Fruit fly (Drosophila melanogaster) whole organism, prepupa: ENCODE measurements around the gene CG34260.
A peak's percentile ranks its signal among the peaks of the same experiment; 100 is the strongest.

Experiments
- CG10631 ChIP-seq: fragments of 200-800 bp; sonication (Bioruptor generic); optimal IDR thresholded peaks from 2 replicates; lab custom pipeline; 2016; ENCODE audit warnings: missing biosample characterization, missing genetic modification characterization
- CG10669 ChIP-seq: fragments of 200-800 bp; sonication (Bioruptor generic); optimal IDR thresholded peaks from 3 replicates; lab custom pipeline; 2018; ENCODE audit warnings: missing biosample characterization, mild to moderate bottlenecking, missing genetic modification characterization, moderate library complexity
- CG11762 ChIP-seq: fragments of 200-800 bp; sonication (Bioruptor generic); optimal IDR thresholded peaks from 3 replicates; lab custom pipeline; 2016; ENCODE audit warnings: missing biosample characterization, missing genetic modification characterization; ENCODE audit not compliant: insufficient read depth
- CG11902 ChIP-seq: fragments of 200-800 bp; sonication (Bioruptor generic); optimal IDR thresholded peaks from 3 replicates; lab custom pipeline; 2016; ENCODE audit warnings: missing biosample characterization, missing genetic modification characterization
- CG15336 ChIP-seq: fragments of 200-800 bp; sonication (Bioruptor generic); IDR thresholded peaks from 2 replicates; pipeline ENCODE4 v1.3.6; 2022; ENCODE audit warnings: missing biosample characterization, missing genetic modification characterization
- CG16779 ChIP-seq: fragments of 200-800 bp; sonication (Bioruptor generic); optimal IDR thresholded peaks from 3 replicates; lab custom pipeline; 2017; ENCODE audit warnings: missing biosample characterization, mild to moderate bottlenecking, missing genetic modification characterization
- CG32006 ChIP-seq: fragments of 200-800 bp; sonication (Bioruptor generic); optimal IDR thresholded peaks from 3 replicates; lab custom pipeline; 2017; ENCODE audit warnings: missing biosample characterization, mild to moderate bottlenecking, missing genetic modification characterization
- CG3919 ChIP-seq: fragments of 200-800 bp; sonication (Bioruptor generic); optimal IDR thresholded peaks from 3 replicates; lab custom pipeline; 2016; ENCODE audit warnings: missing biosample characterization, missing genetic modification characterization
- CG4318 ChIP-seq: fragments of 200-800 bp; sonication (Bioruptor generic); optimal IDR thresholded peaks from 3 replicates; lab custom pipeline; 2017; ENCODE audit warnings: missing biosample characterization, mild to moderate bottlenecking, missing genetic modification characterization
- CG6163 ChIP-seq: fragments of 200-800 bp; sonication (Bioruptor generic); IDR thresholded peaks from 3 replicates; pipeline ENCODE4 v1.3.6; 2022; ENCODE audit warnings: missing biosample characterization, missing genetic modification characterization
- CG6276 ChIP-seq: fragments of 200-800 bp; sonication (Bioruptor generic); optimal IDR thresholded peaks from 2 replicates; lab custom pipeline; 2017; ENCODE audit warnings: missing biosample characterization, mild to moderate bottlenecking, missing genetic modification characterization
- CG6808 ChIP-seq: fragments of 200-800 bp; sonication (Bioruptor generic); optimal IDR thresholded peaks from 3 replicates; lab custom pipeline; 2017; ENCODE audit warnings: missing biosample characterization, missing genetic modification characterization, mild to moderate bottlenecking, moderate library complexity, missing genetic modification reagents
- CG6854 ChIP-seq: fragments of 200-800 bp; sonication (Bioruptor generic); optimal IDR thresholded peaks from 2 replicates; lab custom pipeline; 2017; ENCODE audit warnings: missing biosample characterization, mild to moderate bottlenecking, missing genetic modification characterization
- CG7368 ChIP-seq: fragments of 200-800 bp; sonication (Bioruptor generic); optimal IDR thresholded peaks from 3 replicates; lab custom pipeline; 2016; ENCODE audit warnings: missing biosample characterization, missing genetic modification characterization
- CG8119 ChIP-seq: fragments of 200-800 bp; sonication (Bioruptor generic); IDR thresholded peaks from 3 replicates; pipeline ENCODE4 v1.3.6; 2022; ENCODE audit warnings: missing biosample characterization, missing genetic modification characterization
- Eip75B ChIP-seq: fragments of 200-800 bp; sonication (Bioruptor generic); optimal IDR thresholded peaks from 3 replicates; lab custom pipeline; 2016; ENCODE audit warnings: missing biosample characterization, missing genetic modification characterization
- Eip78C ChIP-seq: fragments of 200-800 bp; sonication (Bioruptor generic); peaks from one replicate; lab custom pipeline; 2016; ENCODE audit warnings: missing biosample characterization, missing genetic modification characterization
- Ets96B ChIP-seq: fragments of 200-800 bp; optimal IDR thresholded peaks from 2 replicates; lab custom pipeline; 2019; ENCODE audit warnings: missing biosample characterization, mild to moderate bottlenecking, missing genetic modification characterization, moderate library complexity
- Hr38 ChIP-seq: sonication (Bioruptor generic); optimal IDR thresholded peaks from 2 replicates; lab custom pipeline; 2016; ENCODE audit warnings: missing biosample characterization, missing genetic modification characterization
- Hr4 ChIP-seq: fragments of 200-800 bp; sonication (Bioruptor generic); optimal IDR thresholded peaks from 3 replicates; lab custom pipeline; 2016; ENCODE audit warnings: missing biosample characterization, missing genetic modification characterization
- Met ChIP-seq: fragments of 200-800 bp; sonication (Bioruptor generic); optimal IDR thresholded peaks from 3 replicates; lab custom pipeline; 2016; ENCODE audit warnings: missing biosample characterization, missing genetic modification characterization
- OdsH ChIP-seq: fragments of 200-800 bp; sonication (Bioruptor generic); optimal IDR thresholded peaks from 3 replicates; lab custom pipeline; 2016; ENCODE audit warnings: missing biosample characterization, missing genetic modification characterization
- Smox ChIP-seq: fragments of 200-800 bp; sonication (Bioruptor generic); optimal IDR thresholded peaks from 3 replicates; lab custom pipeline; 2016; ENCODE audit warnings: missing biosample characterization, missing genetic modification characterization
- Sox102F ChIP-seq: fragments of 200-800 bp; sonication (Bioruptor generic); optimal IDR thresholded peaks from 2 replicates; lab custom pipeline; 2016; ENCODE audit warnings: missing biosample characterization, mild to moderate bottlenecking, missing genetic modification characterization
- Sox14 ChIP-seq: fragments of 200-800 bp; sonication (Bioruptor generic); optimal IDR thresholded peaks from 3 replicates; lab custom pipeline; 2016; ENCODE audit warnings: missing biosample characterization, missing genetic modification characterization
- achi ChIP-seq: fragments of 200-800 bp; sonication (Bioruptor generic); optimal IDR thresholded peaks from 3 replicates; lab custom pipeline; 2016; ENCODE audit warnings: missing biosample characterization, missing genetic modification characterization
- acj6 ChIP-seq: fragments of 200-800 bp; sonication (Bioruptor generic); optimal IDR thresholded peaks from 3 replicates; lab custom pipeline; 2016; ENCODE audit warnings: missing biosample characterization, missing genetic modification characterization
- cyc ChIP-seq: fragments of 200-800 bp; sonication (Bioruptor generic); optimal IDR thresholded peaks from 3 replicates; lab custom pipeline; 2016; ENCODE audit warnings: missing biosample characterization, missing genetic modification characterization
- dac ChIP-seq: fragments of 200-800 bp; sonication (Bioruptor generic); optimal IDR thresholded peaks from 2 replicates; lab custom pipeline; 2017; ENCODE audit warnings: missing biosample characterization, mild to moderate bottlenecking, missing genetic modification characterization
- dsx ChIP-seq: fragments of 200-800 bp; optimal IDR thresholded peaks from 3 replicates; lab custom pipeline; 2019; ENCODE audit warnings: missing biosample characterization, mild to moderate bottlenecking, missing genetic modification characterization, moderate library complexity; ENCODE audit not compliant: poor library complexity, severe bottlenecking
- eg ChIP-seq: fragments of 200-800 bp; sonication (Bioruptor generic); IDR thresholded peaks from 3 replicates; pipeline ENCODE4 v1.3.6; 2022; ENCODE audit warnings: missing biosample characterization, missing genetic modification characterization
- esn ChIP-seq: fragments of 200-800 bp; sonication (Bioruptor generic); optimal IDR thresholded peaks from 2 replicates; lab custom pipeline; 2016; ENCODE audit warnings: missing biosample characterization, mild to moderate bottlenecking, missing genetic modification characterization, moderate library complexity
- fd59A ChIP-seq: fragments of 200-800 bp; sonication (Bioruptor generic); optimal IDR thresholded peaks from 2 replicates; lab custom pipeline; 2017; ENCODE audit warnings: missing biosample characterization, mild to moderate bottlenecking, missing genetic modification characterization, missing genetic modification reagents
- fd85E ChIP-seq: fragments of 200-800 bp; sonication (Bioruptor generic); optimal IDR thresholded peaks from 3 replicates; lab custom pipeline; 2016; ENCODE audit warnings: missing biosample characterization, missing genetic modification characterization
- fkh ChIP-seq: fragments of 200-800 bp; sonication (Bioruptor generic); optimal IDR thresholded peaks from 3 replicates; lab custom pipeline; 2017; ENCODE audit warnings: missing biosample characterization, mild to moderate bottlenecking, missing genetic modification characterization, moderate library complexity
- lz ChIP-seq: fragments of 200-800 bp; sonication (Bioruptor generic); optimal IDR thresholded peaks from 3 replicates; lab custom pipeline; 2016; ENCODE audit warnings: missing biosample characterization, missing genetic modification characterization
- net ChIP-seq: fragments of 200-800 bp; sonication (Bioruptor generic); optimal IDR thresholded peaks from 3 replicates; lab custom pipeline; 2016; ENCODE audit warnings: missing biosample characterization, missing genetic modification characterization
- pdm3 ChIP-seq: fragments of 200-800 bp; sonication (Bioruptor generic); optimal IDR thresholded peaks from 3 replicates; lab custom pipeline; 2016; ENCODE audit warnings: missing biosample characterization, missing genetic modification characterization
- ss ChIP-seq, 2 experiments: fragments of 200-800 bp; sonication (Bioruptor generic); optimal IDR thresholded peaks; 2 replicates in 1 of 2; 3 replicates in 1 of 2; lab custom pipeline; 2017 to 2018; ENCODE audit warnings: mild to moderate bottlenecking in 2 of 2, missing biosample characterization in 2 of 2, missing genetic modification characterization in 2 of 2, moderate library complexity in 1 of 2
- svp ChIP-seq: fragments of 200-800 bp; sonication (Bioruptor generic); peaks from one replicate; lab custom pipeline; 2016; ENCODE audit warnings: missing biosample characterization, missing genetic modification characterization
- topi ChIP-seq: fragments of 200-800 bp; sonication (Bioruptor generic); optimal IDR thresholded peaks from 3 replicates; lab custom pipeline; 2016; ENCODE audit warnings: missing biosample characterization, missing genetic modification characterization
- vri ChIP-seq: fragments of 200-800 bp; sonication (Bioruptor generic); optimal IDR thresholded peaks from 3 replicates; lab custom pipeline; 2016; ENCODE audit warnings: missing biosample characterization, mild to moderate bottlenecking, missing genetic modification characterization

CG34260 gene

DNA sequence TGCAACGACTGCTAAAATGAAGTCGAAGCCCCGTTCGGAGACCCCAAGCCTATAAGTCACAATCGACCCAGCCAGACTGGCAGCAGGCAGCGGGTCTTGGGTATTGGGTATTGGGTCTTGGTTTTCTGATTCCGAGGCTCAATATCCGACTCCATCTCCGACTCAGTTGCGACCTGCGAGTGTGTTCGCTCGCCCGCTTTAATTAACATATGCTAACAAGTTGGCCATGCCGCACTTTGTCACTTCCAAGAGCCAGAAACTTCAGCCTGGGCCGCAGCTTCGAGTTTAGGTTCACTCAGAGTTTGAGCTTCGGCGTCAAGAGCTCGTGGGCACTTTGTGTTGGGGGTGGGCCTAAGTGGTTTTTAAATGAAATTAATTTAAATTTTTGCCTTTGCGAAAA lies 40.0 kb upstream of the CG34260 start:
- peak; percentile 20 for TF ChIP-seq svp (GFP tag; lab: Kevin White, UChicago)
- TF ChIP-seq CG6854 (GFP tag; lab: Kevin White, UChicago): no peak
- TF ChIP-seq, all 60 proteins: peak for 1

DNA sequence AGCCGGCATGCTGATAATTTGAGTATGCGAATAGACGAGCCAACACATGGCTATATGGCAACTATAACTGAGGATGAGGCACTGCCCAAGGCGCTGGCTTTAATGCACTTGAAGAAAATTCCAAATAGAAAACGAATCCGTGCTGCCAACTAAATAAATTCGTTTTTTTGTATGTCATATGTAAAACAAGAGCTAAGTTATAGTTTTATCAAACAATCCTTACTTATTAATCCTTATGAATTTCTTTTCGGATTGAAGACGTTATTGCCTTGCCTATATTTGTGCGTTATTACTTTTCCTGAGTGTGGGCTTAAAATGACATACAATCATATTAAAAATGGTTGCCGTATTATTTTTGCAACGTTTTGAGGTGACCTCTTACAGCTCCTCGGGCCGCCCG lies 37.4 kb upstream of the CG34260 start:
- TF ChIP-seq fd59A (GFP tag; lab: Kevin White, UChicago) (no peak), Eip75B (GFP tag; lab: Kevin White, UChicago) (no peak), Eip78C (GFP tag; lab: Kevin White, UChicago) (peak; percentile 66), topi (GFP tag; lab: Kevin White, UChicago) (no peak), CG6808 (GFP tag; lab: Kevin White, UChicago) (no peak), vri (GFP tag; lab: Kevin White, UChicago) (no peak), ss (GFP tag; optimal IDR thresholded peaks at IDR 0.05; lab: Kevin White, UChicago) (no peak), CG16779 (tag; lab: Kevin White, UChicago) (no peak), CG4318 (GFP tag; lab: Kevin White, UChicago) (peak; percentile 39), lz (no peak), pdm3 (GFP tag; lab: Kevin White, UChicago) (peak; percentile 8), Hr38 (no peak), CG6276 (GFP tag; lab: Kevin White, UChicago) (peak; percentile 5), Met (GFP tag; lab: Kevin White, UChicago) (no peak), CG15336 (peak; percentile 49), Hr4 (GFP tag; lab: Kevin White, UChicago) (peak; percentile 59), CG3919 (GFP tag; lab: Kevin White, UChicago) (peak; percentile 3), net (GFP tag; lab: Kevin White, UChicago) (no peak), cyc (GFP tag; lab: Kevin White, UChicago) (no peak), Sox102F (GFP tag; lab: Kevin White, UChicago) (no peak), CG7368 (GFP tag; lab: Kevin White, UChicago) (no peak), CG10669 (GFP tag; lab: Kevin White, UChicago) (no peak), CG6163 (GFP tag; lab: Robert Waterston, UW) (0 out of 3 replicates have a peak, but pooled peaks have one; percentile 42), OdsH (GFP tag; lab: Kevin White, UChicago) (peak; percentile 10), acj6 (GFP tag; lab: Kevin White, UChicago) (no peak), fkh (no peak), fd85E (GFP tag; lab: Kevin White, UChicago) (no peak), Ets96B (tag; lab: Kevin White, UChicago) (peak; percentile 13), Sox14 (GFP tag; lab: Kevin White, UChicago) (peak; percentile 14), esn (GFP tag; lab: Kevin White, UChicago) (no peak), CG8119 (peak; percentile 66), CG6854 (GFP tag; lab: Kevin White, UChicago) (no peak), CG11762 (GFP tag; lab: Kevin White, UChicago) (no peak), CG10631 (GFP tag; lab: Kevin White, UChicago) (no peak), achi (peak; percentile 21), Smox (GFP tag; lab: Kevin White, UChicago) (no peak), CG11902 (no peak), dsx (GFP tag; lab: Kevin White, UChicago) (no peak), CG32006 (peak; percentile 66), eg (GFP tag; lab: Robert Waterston, UW) (0 out of 3 replicates have a peak, but pooled peaks have one; percentile 12), dac (no peak), svp (GFP tag; lab: Kevin White, UChicago) (no peak)
